Worm (Caenorhabditis elegans): Measurements from ENCODE around the gene str-41.

str-41 gene

DNA sequence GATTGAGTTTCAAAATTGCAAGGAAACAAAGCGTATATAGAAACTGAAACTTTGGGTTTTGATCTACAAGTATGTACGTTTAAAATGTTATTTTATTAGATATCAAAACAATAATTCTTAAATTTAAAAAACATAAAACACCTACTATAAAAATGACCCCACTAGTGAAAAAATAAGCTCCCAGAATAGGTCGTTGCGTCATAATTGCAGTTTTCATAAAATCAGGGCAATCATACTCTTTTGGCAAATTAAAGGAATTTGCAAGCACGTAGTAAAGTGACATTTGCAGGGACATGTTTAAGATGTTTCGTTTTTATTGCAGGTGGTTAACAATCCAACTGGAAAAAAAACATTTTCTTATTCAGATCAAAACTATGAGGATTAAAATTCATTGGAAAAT lies 3.3 kb upstream of the str-41 start, which contains the start of gene srt-6:
TSS of gene srt-6 (minus strand) at position 295 of the 400 bp plus-strand sequence.
- no peak for TF ChIP-seq unc-62 (GFP tag; optimal IDR thresholded peaks at IDR 0.05)

ce11 chrV:7409599-7409998 lies 2.2 kb upstream of the str-41 start, which contains the start of gene R13D7.2:
TSS of gene R13D7.2 (plus strand) at chrV:7409899.
- no peak for TF ChIP-seq unc-62 (GFP tag; optimal IDR thresholded peaks at IDR 0.05)

ce11 chrV:7413107-7413774 lies 1.4 kb downstream of the str-41 start, which contains the start of gene F18E3.11:
TSS of gene F18E3.11 (plus strand) at chrV:7413482.
- no peak for TF ChIP-seq unc-62 (GFP tag; optimal IDR thresholded peaks at IDR 0.05)

DNA sequence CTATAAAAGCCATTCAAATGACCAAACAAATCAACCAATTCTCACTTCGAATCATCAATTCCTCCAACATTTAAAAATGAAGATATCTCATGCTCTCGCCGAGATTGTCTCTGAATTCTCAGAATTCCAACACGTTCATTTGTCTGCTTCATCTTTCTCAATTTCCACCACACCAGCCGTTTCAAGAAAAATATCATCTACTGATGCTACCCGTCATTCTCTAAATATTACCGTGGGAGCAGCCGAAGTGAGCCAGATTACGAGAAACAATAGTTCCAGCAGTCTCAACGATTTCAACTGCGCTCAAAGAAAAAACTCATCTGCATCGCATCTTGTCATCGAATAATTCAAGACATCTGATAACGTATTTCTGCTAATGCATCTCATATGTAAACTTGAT lies 3.1 kb downstream of the str-41 start, which contains the start of gene F18E3.12:
TSS of gene F18E3.12 (plus strand) at position 77 of the 400 bp plus-strand sequence.
- no peak for TF ChIP-seq unc-62 (GFP tag; optimal IDR thresholded peaks at IDR 0.05)

- no peak for TF ChIP-seq unc-62 (GFP tag; optimal IDR thresholded peaks at IDR 0.05)
Measured at ce11 chrV:7415780-7416428, 4.1 kb downstream of the str-41 start, which contains the start of gene F18E3.13. TSS of gene F18E3.13 (plus strand) at chrV:7416164.

DNA sequence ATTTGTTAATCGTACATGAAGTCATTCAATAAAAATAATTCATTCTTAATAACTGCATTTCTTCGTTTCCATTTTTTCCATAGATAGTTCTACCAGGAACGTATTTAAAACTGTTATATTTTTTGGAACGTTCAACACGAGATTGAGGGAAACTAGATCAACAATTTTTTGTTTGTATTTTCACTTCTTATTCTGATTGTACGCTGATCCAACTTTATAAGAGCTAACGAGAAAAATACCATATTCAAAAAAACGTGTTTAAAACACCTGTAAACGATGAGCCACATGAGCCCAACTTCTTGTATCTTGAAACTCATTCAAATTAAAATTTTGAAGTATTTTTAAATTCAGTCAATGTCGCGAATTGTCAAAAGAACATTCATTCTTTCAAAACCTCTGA lies 4.8 kb downstream of the str-41 start:
- no peak for TF ChIP-seq unc-62 (GFP tag; optimal IDR thresholded peaks at IDR 0.05)

ce11 chrV:7417018-7417716 lies 5.4 kb downstream of the str-41 start, which contains the start of gene srw-67:
TSS of gene srw-67 (plus strand) at chrV:7417660.
- TF ChIP-seq unc-62 (GFP tag; optimal IDR thresholded peaks at IDR 0.05): no peak

ce11 chrV:7420162-7420561 lies 8.4 kb downstream of the str-41 start, which contains the start of gene srxa-4:
TSS of gene srxa-4 (plus strand) at chrV:7420462.
- no peak for TF ChIP-seq unc-62 (GFP tag; optimal IDR thresholded peaks at IDR 0.05)

DNA sequence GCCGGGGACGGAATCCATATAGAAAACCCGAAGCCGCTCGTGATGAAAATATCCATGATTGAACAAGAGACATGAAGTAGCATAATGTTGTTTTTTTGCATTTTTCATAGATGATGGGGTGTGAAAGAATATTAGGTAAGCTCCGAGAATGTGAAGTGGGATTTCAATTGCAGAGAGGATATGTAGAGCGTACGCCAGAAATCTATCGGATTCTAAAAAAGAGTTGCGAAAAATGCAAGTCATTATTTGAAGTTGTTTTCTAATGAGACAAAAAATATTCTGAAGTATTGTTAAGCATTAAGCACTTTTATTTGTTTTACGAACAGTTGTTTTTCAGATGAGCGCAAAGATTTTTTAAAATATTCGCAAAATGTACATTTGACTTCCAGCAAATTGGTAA lies 12.5 kb downstream of the str-41 start, which contains the start of gene F18E3.10:
TSS of gene F18E3.10 (minus strand) at position 101 of the 400 bp plus-strand sequence.
- no peak for TF ChIP-seq unc-62 (GFP tag; optimal IDR thresholded peaks at IDR 0.05)

DNA sequence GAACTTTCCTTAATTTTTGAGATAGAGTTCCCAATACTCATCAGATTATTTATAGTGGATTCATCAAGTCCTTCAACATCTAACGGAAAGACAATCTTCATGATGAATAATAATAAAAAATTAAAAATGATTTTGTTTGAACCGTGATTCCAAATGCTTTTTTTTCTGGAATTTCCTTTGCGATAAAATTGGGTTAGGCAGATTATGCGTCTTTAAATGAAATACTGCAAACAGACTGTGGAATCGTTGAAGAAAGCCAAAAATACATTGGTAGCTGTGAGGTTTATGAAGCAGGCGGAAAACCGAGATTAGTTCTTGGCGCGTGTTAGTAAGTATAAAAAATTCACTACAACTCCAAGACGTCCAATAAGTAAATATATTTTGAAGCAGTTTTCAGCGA lies 14.8 kb downstream of the str-41 start, which contains the start of gene srw-68:
TSS of gene srw-68 (minus strand) at position 101 of the 400 bp plus-strand sequence.
- TF ChIP-seq unc-62 (GFP tag; optimal IDR thresholded peaks at IDR 0.05): no peak

ce11 chrV:7428880-7429279 lies 17.1 kb downstream of the str-41 start, which contains the start of gene srw-69:
TSS of gene srw-69 (minus strand) at chrV:7428980.
- no peak for TF ChIP-seq unc-62 (GFP tag; optimal IDR thresholded peaks at IDR 0.05)

ce11 chrV:7431016-7431415 lies 19.2 kb downstream of the str-41 start, which contains the start of gene srw-71:
TSS of gene srw-71 (minus strand) at chrV:7431116.
- TF ChIP-seq unc-62 (GFP tag; optimal IDR thresholded peaks at IDR 0.05): no peak

ce11 chrV:7432441-7433146 lies 20.8 kb downstream of the str-41 start:
- no peak for TF ChIP-seq unc-62 (GFP tag; optimal IDR thresholded peaks at IDR 0.05)

ce11 chrV:7434805-7435363 lies 23.1 kb downstream of the str-41 start:
- TF ChIP-seq unc-62 (GFP tag; optimal IDR thresholded peaks at IDR 0.05): no peak
